Worm (Caenorhabditis elegans) whole organism, early embryonic: ENCODE measurements around the gene decr-1.3.

Experiments
- B0310.2 ChIP-seq: sonication (generic microtip); optimal IDR thresholded peaks from 2 replicates; lab custom pipeline; 2016; ENCODE audit warnings: mild to moderate bottlenecking, missing genetic modification characterization, missing compliant biosample characterization
- F13C5.2 ChIP-seq: sonication (generic microtip); optimal IDR thresholded peaks from 2 replicates; lab custom pipeline; 2017; ENCODE audit warnings: mild to moderate bottlenecking, missing genetic modification characterization, inconsistent platforms, missing compliant biosample characterization
- aly-1 ChIP-seq: sonication (generic microtip); optimal IDR thresholded peaks from 2 replicates; lab custom pipeline; 2016; ENCODE audit warnings: missing genetic modification characterization, missing compliant biosample characterization
- ama-1 ChIP-seq: fragments of 150-350 bp; optimal IDR thresholded peaks from 2 replicates; lab custom pipeline; 2014
- flt-1 ChIP-seq: fragments of 200-800 bp; sonication (Bioruptor generic); IDR thresholded peaks from 2 replicates; pipeline ENCODE4 v1.3.6; 2022; ENCODE audit warnings: missing genetic modification characterization, missing compliant biosample characterization
- hnd-1 ChIP-seq: sonication (generic microtip); optimal IDR thresholded peaks from 2 replicates; lab custom pipeline; 2016; ENCODE audit warnings: missing genetic modification characterization, missing compliant biosample characterization
- pes-1 ChIP-seq: fragments of 200-800 bp; sonication (Bioruptor generic); IDR thresholded peaks from 2 replicates; pipeline ENCODE4 v1.3.6; 2022; ENCODE audit warnings: missing genetic modification reagents, missing genetic modification characterization, missing compliant biosample characterization
- scrt-1 ChIP-seq: fragments of 200-800 bp; sonication (Bioruptor generic); IDR thresholded peaks from 2 replicates; pipeline ENCODE4 v1.3.6; 2022; ENCODE audit warnings: missing genetic modification characterization, missing compliant biosample characterization
- tbx-11 ChIP-seq: fragments of 200-800 bp; sonication (Bioruptor generic); IDR thresholded peaks from 2 replicates; pipeline ENCODE4 v1.3.6; 2022; ENCODE audit warnings: missing genetic modification characterization, missing compliant biosample characterization
- tra-4 ChIP-seq: sonication (generic microtip); optimal IDR thresholded peaks from 2 replicates; lab custom pipeline; 2017; ENCODE audit warnings: missing genetic modification characterization, missing compliant biosample characterization

- TF ChIP-seq tbx-11 (GFP tag; lab: Robert Waterston, UW) (no peak), flt-1 (GFP tag; lab: Robert Waterston, UW) (no peak), B0310.2 (tag; lab: Kevin White, UChicago) (no peak), pes-1 (GFP tag; lab: Robert Waterston, UW) (no peak), aly-1 (tag; lab: Kevin White, UChicago) (no peak), tra-4 (tag; lab: Kevin White, UChicago) (no peak), ama-1 (no peak), scrt-1 (GFP tag; lab: Robert Waterston, UW) (no peak), F13C5.2 (no peak), hnd-1 (tag; lab: Kevin White, UChicago) (no peak)
These were observed 44.3 kb downstream of the decr-1.3 start for ce11 chrII:8129040-8129387.
